Worm (Caenorhabditis elegans) whole organism, L3 larva: ENCODE data around the gene mdt-11.

Source experiments
- ZK546.5 ChIP-seq: sonication (generic microtip); optimal IDR thresholded peaks from 2 replicates; lab custom pipeline; 2017; ENCODE audit warnings: missing biosample characterization, missing genetic modification characterization
- aly-2 ChIP-seq: fragments of 150-350 bp; optimal IDR thresholded peaks from 2 replicates; lab custom pipeline; 2014; ENCODE audit warnings: missing biosample characterization, missing genetic modification characterization
- ceh-16 ChIP-seq: sonication (generic microtip); optimal IDR thresholded peaks from 2 replicates; lab custom pipeline; 2017; ENCODE audit warnings: missing biosample characterization, missing genetic modification characterization
- ceh-82 ChIP-seq: fragments of 150-350 bp; optimal IDR thresholded peaks from 2 replicates; lab custom pipeline; 2014; ENCODE audit warnings: missing biosample characterization, missing genetic modification characterization
- ceh-9 ChIP-seq: sonication (generic microtip); optimal IDR thresholded peaks from 2 replicates; lab custom pipeline; 2018; ENCODE audit warnings: missing biosample characterization, missing genetic modification characterization
- daf-12 ChIP-seq: fragments of 150-350 bp; optimal IDR thresholded peaks from 2 replicates; lab custom pipeline; 2014; ENCODE audit warnings: missing biosample characterization, missing genetic modification reagents, missing genetic modification characterization
- egl-27 ChIP-seq: sonication (generic microtip); optimal IDR thresholded peaks from 4 replicates; lab custom pipeline; 2017; ENCODE audit warnings: missing biosample characterization, missing genetic modification reagents, missing genetic modification characterization
- egl-5 ChIP-seq: fragments of 150-350 bp; optimal IDR thresholded peaks from 2 replicates; lab custom pipeline; 2017; ENCODE audit warnings: missing biosample characterization, missing genetic modification reagents, missing genetic modification characterization, inconsistent platforms
- elt-1 ChIP-seq: fragments of 150-350 bp; optimal IDR thresholded peaks from 2 replicates; lab custom pipeline; 2014; ENCODE audit warnings: missing biosample characterization, missing genetic modification characterization
- elt-2 ChIP-seq: sonication (generic microtip); optimal IDR thresholded peaks from 2 replicates; lab custom pipeline; 2016; ENCODE audit warnings: missing genetic modification reagents, mild to moderate bottlenecking, missing genetic modification characterization, missing compliant biosample characterization
- eor-1 ChIP-seq, 2 experiments: fragments of 150-350 bp; optimal IDR thresholded peaks; 2 replicates each; lab custom pipeline; 2014 to 2018; ENCODE audit warnings: missing biosample characterization in 2 of 2, missing genetic modification characterization in 2 of 2
- fkh-10 ChIP-seq: sonication (generic microtip); optimal IDR thresholded peaks from 2 replicates; lab custom pipeline; 2017; ENCODE audit warnings: missing biosample characterization, missing genetic modification reagents, missing genetic modification characterization
- fkh-2 ChIP-seq: fragments of 150-350 bp; optimal IDR thresholded peaks from 2 replicates; lab custom pipeline; 2014; ENCODE audit warnings: missing biosample characterization, missing genetic modification reagents, missing genetic modification characterization
- hmg-11 ChIP-seq: sonication (generic microtip); optimal IDR thresholded peaks from 2 replicates; lab custom pipeline; 2016; ENCODE audit warnings: missing genetic modification characterization, missing compliant biosample characterization
- jun-1 ChIP-seq: fragments of 150-350 bp; optimal IDR thresholded peaks from 2 replicates; lab custom pipeline; 2014; ENCODE audit warnings: missing biosample characterization, missing genetic modification reagents, missing genetic modification characterization
- lin-15B ChIP-seq: fragments of 150-350 bp; optimal IDR thresholded peaks from 2 replicates; lab custom pipeline; 2014; ENCODE audit warnings: missing biosample characterization, missing genetic modification characterization
- lin-39 ChIP-seq: fragments of 150-350 bp; optimal IDR thresholded peaks from 2 replicates; lab custom pipeline; 2018; ENCODE audit warnings: missing biosample characterization, missing genetic modification reagents, missing genetic modification characterization
- lsy-12 ChIP-seq: sonication (generic microtip); optimal IDR thresholded peaks from 2 replicates; lab custom pipeline; 2016; ENCODE audit warnings: mild to moderate bottlenecking, missing genetic modification characterization, missing compliant biosample characterization
- mdl-1 ChIP-seq: fragments of 150-350 bp; optimal IDR thresholded peaks from 2 replicates; lab custom pipeline; 2014; ENCODE audit warnings: missing biosample characterization, missing genetic modification characterization
- mml-1 ChIP-seq: fragments of 150-350 bp; sonication (generic microtip); optimal IDR thresholded peaks from 3 replicates; lab custom pipeline; 2014; ENCODE audit warnings: missing biosample characterization, missing genetic modification characterization
- nfya-1 ChIP-seq: sonication (generic microtip); optimal IDR thresholded peaks from 2 replicates; lab custom pipeline; 2017; ENCODE audit warnings: missing genetic modification characterization, mild to moderate bottlenecking, missing compliant biosample characterization, antibody characterized with exemption, moderate library complexity; ENCODE audit not compliant: insufficient read depth
- nhr-12 ChIP-seq: fragments of 150-350 bp; optimal IDR thresholded peaks from 2 replicates; lab custom pipeline; 2014; ENCODE audit warnings: missing biosample characterization, missing genetic modification characterization
- nhr-23 ChIP-seq: fragments of 150-350 bp; optimal IDR thresholded peaks from 2 replicates; lab custom pipeline; 2014; ENCODE audit warnings: missing biosample characterization, missing genetic modification reagents, missing genetic modification characterization
- nhr-237 ChIP-seq: fragments of 150-350 bp; optimal IDR thresholded peaks from 2 replicates; lab custom pipeline; 2014; ENCODE audit warnings: missing biosample characterization, missing genetic modification characterization
- nhr-25 ChIP-seq: sonication (generic microtip); optimal IDR thresholded peaks from 2 replicates; lab custom pipeline; 2017; ENCODE audit warnings: missing biosample characterization, missing genetic modification characterization
- nhr-28 ChIP-seq: fragments of 150-350 bp; optimal IDR thresholded peaks from 2 replicates; lab custom pipeline; 2014; ENCODE audit warnings: missing biosample characterization, missing genetic modification characterization
- nhr-43 ChIP-seq: sonication (generic microtip); optimal IDR thresholded peaks from 2 replicates; lab custom pipeline; 2016; ENCODE audit warnings: mild to moderate bottlenecking, missing genetic modification characterization, missing compliant biosample characterization; ENCODE audit not compliant: poor library complexity, severe bottlenecking
- nhr-67 ChIP-seq: fragments of 150-350 bp; optimal IDR thresholded peaks from 2 replicates; lab custom pipeline; 2014; ENCODE audit warnings: missing biosample characterization, missing genetic modification characterization
- nhr-77 ChIP-seq: fragments of 150-350 bp; optimal IDR thresholded peaks from 2 replicates; lab custom pipeline; 2014; ENCODE audit warnings: missing biosample characterization, missing genetic modification characterization
- pha-4 ChIP-seq: fragments of 150-350 bp; optimal IDR thresholded peaks from 2 replicates; lab custom pipeline; 2014; ENCODE audit warnings: missing biosample characterization, missing genetic modification reagents, missing genetic modification characterization
- pqm-1 ChIP-seq: fragments of 150-350 bp; optimal IDR thresholded peaks from 2 replicates; lab custom pipeline; 2017; ENCODE audit warnings: missing biosample characterization, missing genetic modification characterization, inconsistent platforms
- sea-2 ChIP-seq: fragments of 150-350 bp; sonication (generic microtip); optimal IDR thresholded peaks from 4 replicates; lab custom pipeline; 2014; ENCODE audit warnings: missing biosample characterization, missing genetic modification reagents, missing genetic modification characterization
- skn-1 ChIP-seq: fragments of 150-350 bp; optimal IDR thresholded peaks from 2 replicates; lab custom pipeline; 2014; ENCODE audit warnings: missing biosample characterization, missing genetic modification characterization
- snpc-4 ChIP-seq: fragments of 150-350 bp; optimal IDR thresholded peaks from 2 replicates; lab custom pipeline; 2014; ENCODE audit warnings: missing biosample characterization, missing genetic modification characterization
- tbx-2 ChIP-seq: sonication (generic microtip); optimal IDR thresholded peaks from 2 replicates; lab custom pipeline; 2016; ENCODE audit warnings: mild to moderate bottlenecking, missing genetic modification characterization, missing compliant biosample characterization
- unc-39 ChIP-seq: sonication (generic microtip); optimal IDR thresholded peaks from 4 replicates; lab custom pipeline; 2017; ENCODE audit warnings: missing biosample characterization, missing genetic modification characterization
- unc-62 ChIP-seq: fragments of 150-350 bp; sonication (generic microtip); optimal IDR thresholded peaks from 4 replicates; lab custom pipeline; 2014; ENCODE audit warnings: missing biosample characterization, missing genetic modification reagents, missing genetic modification characterization
- zag-1 ChIP-seq: fragments of 150-350 bp; optimal IDR thresholded peaks from 2 replicates; lab custom pipeline; 2014; ENCODE audit warnings: missing biosample characterization, missing genetic modification characterization
- ztf-11 ChIP-seq: fragments of 150-350 bp; optimal IDR thresholded peaks from 2 replicates; lab custom pipeline; 2014; ENCODE audit warnings: missing biosample characterization, missing genetic modification characterization
- ztf-4 ChIP-seq: fragments of 150-350 bp; optimal IDR thresholded peaks from 2 replicates; lab custom pipeline; 2014; ENCODE audit warnings: missing biosample characterization, missing genetic modification characterization

The mdt-11 gene

ce11 chrIII:5044709-5045108 lies 23.7 kb downstream of the mdt-11 start, which contains the start of gene C45G9.14:
C45G9.14 (plus strand) TSS chrIII:5045009.
- TF ChIP-seq nhr-43 (no peak), mml-1 (no peak), mdl-1 (no peak), nhr-77 (no peak), tbx-2 (tag; lab: Kevin White, UChicago) (no peak), unc-39 (tag; lab: Kevin White, UChicago) (no peak), nhr-12 (no peak), ztf-11 (tag; lab: Kevin White, UChicago) (no peak), egl-5 (no peak), aly-2 (tag; lab: Kevin White, UChicago) (no peak), pqm-1 (no peak), ceh-16 (no peak), eor-1 (tag; optimal IDR thresholded peaks at IDR 0.05; lab: Kevin White, UChicago) (no peak), egl-27 (no peak), ceh-9 (tag; lab: Kevin White, UChicago) (no peak), zag-1 (tag; lab: Kevin White, UChicago) (no peak), sea-2 (no peak), unc-62 (GFP tag; lab: Kevin White, UChicago) (no peak), ZK546.5 (tag; lab: Kevin White, UChicago) (no peak)
- TF ChIP-seq, all 47 proteins: peak for 0

DNA sequence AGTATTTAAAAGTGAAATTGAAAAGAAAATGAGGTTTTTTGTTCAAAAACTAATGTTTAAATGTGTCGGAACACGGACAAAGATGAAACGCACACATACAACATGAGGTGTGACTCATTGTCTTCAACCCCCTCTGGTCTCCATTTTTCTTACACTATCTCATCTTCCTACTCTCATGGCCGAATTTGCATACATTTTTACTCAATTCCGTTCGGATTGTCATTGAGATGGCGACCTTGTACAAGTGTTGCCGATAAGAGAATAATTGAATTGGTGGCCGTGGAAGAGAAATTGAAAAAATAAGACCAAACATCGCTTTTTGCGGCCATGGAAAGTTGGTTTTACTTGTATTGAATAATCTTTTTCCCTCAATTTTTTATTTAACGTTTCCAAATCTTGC lies 26.2 kb downstream of the mdt-11 start, which contains the start of gene txbp-3:
TSS of gene txbp-3 (minus strand) at position 285 of the 400 bp plus-strand sequence.
- TF ChIP-seq elt-1 (tag; lab: Kevin White, UChicago), result no peak
- no peak for TF ChIP-seq nhr-67
- no peak for TF ChIP-seq egl-27
- peak; percentile 0 for TF ChIP-seq pqm-1
- peak; percentile 17 for TF ChIP-seq fkh-10 (GFP tag; lab: Kevin White, UChicago)
- no peak for TF ChIP-seq nhr-77
- peak; percentile 20 for TF ChIP-seq nfya-1 (tag; lab: Kevin White, UChicago)
- TF ChIP-seq ZK546.5 (tag; lab: Kevin White, UChicago), result no peak
- peak; percentile 23 for TF ChIP-seq lin-39 (tag; lab: Kevin White, UChicago)
- TF ChIP-seq lsy-12 (tag; lab: Kevin White, UChicago), result no peak
- TF ChIP-seq daf-12 (tag; lab: Kevin White, UChicago), result no peak
- TF ChIP-seq nhr-25 (tag; lab: Kevin White, UChicago), result peak; percentile 95
- no peak for TF ChIP-seq ceh-9 (tag; lab: Kevin White, UChicago)
- no peak for TF ChIP-seq sea-2
- no peak for TF ChIP-seq ztf-11 (tag; lab: Kevin White, UChicago)
- peak; percentile 32 for TF ChIP-seq pha-4 (tag; lab: Kevin White, UChicago)
- no peak for TF ChIP-seq mdl-1
- TF ChIP-seq aly-2 (tag; lab: Kevin White, UChicago), result no peak
- TF ChIP-seq nhr-237 (tag; lab: Kevin White, UChicago), result no peak
- no peak for TF ChIP-seq unc-62 (GFP tag; lab: Kevin White, UChicago)
- TF ChIP-seq hmg-11 (tag; lab: Kevin White, UChicago), result no peak
- TF ChIP-seq snpc-4 (tag; lab: Kevin White, UChicago), result peak; percentile 80
- no peak for TF ChIP-seq eor-1 (tag; optimal IDR thresholded peaks at IDR 0.05; lab: Kevin White, UChicago)
- TF ChIP-seq jun-1, result peak; percentile 5
- no peak for TF ChIP-seq ztf-4 (tag; lab: Kevin White, UChicago)
- peak; percentile 70 for TF ChIP-seq lin-15B (tag; lab: Kevin White, UChicago)
- peak; percentile 27 for TF ChIP-seq nhr-23 (tag; lab: Kevin White, UChicago)
- TF ChIP-seq elt-2 (tag; lab: Kevin White, UChicago), result peak; percentile 74
- TF ChIP-seq fkh-2, result no peak
- TF ChIP-seq tbx-2 (tag; lab: Kevin White, UChicago), result no peak
- TF ChIP-seq nhr-43, result peak; percentile 9
- TF ChIP-seq nhr-28 (tag; lab: Kevin White, UChicago), result no peak
- TF ChIP-seq, all 47 proteins: peak for 12

ce11 chrIII:5047740-5048139 lies 26.7 kb downstream of the mdt-11 start, which contains the start of gene C45G9.5:
C45G9.5 (plus strand) TSS chrIII:5048117.
- TF ChIP-seq skn-1 (tag; lab: Kevin White, UChicago) (no peak), lin-15B (tag; lab: Kevin White, UChicago) (no peak), jun-1 (no peak), egl-27 (no peak), mml-1 (no peak), sea-2 (no peak), ceh-82 (tag; lab: Kevin White, UChicago) (no peak), pqm-1 (no peak), eor-1 (tag; optimal IDR thresholded peaks at IDR 0.05; lab: Kevin White, UChicago) (no peak), nhr-77 (no peak), ztf-11 (tag; lab: Kevin White, UChicago) (no peak), lsy-12 (tag; lab: Kevin White, UChicago) (no peak)
